Worm (Caenorhabditis elegans) whole organism, midembryonic: Measurements from ENCODE around the gene Y66C5A.2.

Experiments
- T22C8.4 ChIP-seq: fragments of 200-800 bp; sonication (Bioruptor generic); IDR thresholded peaks from 2 replicates; pipeline ENCODE4 v1.3.6; 2022; ENCODE audit warnings: missing genetic modification characterization, missing compliant biosample characterization
- flt-1 ChIP-seq: fragments of 200-800 bp; sonication (Bioruptor generic); IDR thresholded peaks from 2 replicates; pipeline ENCODE4 v1.3.6; 2022; ENCODE audit warnings: missing genetic modification characterization, missing compliant biosample characterization
- klf-2 ChIP-seq: fragments of 200-800 bp; sonication (Bioruptor generic); conservative IDR thresholded peaks from 2 replicates; pipeline ENCODE4 v1.3.6; 2022; ENCODE audit warnings: missing genetic modification reagents, missing genetic modification characterization, missing compliant biosample characterization
- tab-1 ChIP-seq: fragments of 200-800 bp; sonication (Bioruptor generic); IDR thresholded peaks from 2 replicates; pipeline ENCODE4 v1.3.6; 2022; ENCODE audit warnings: missing genetic modification characterization, missing compliant biosample characterization
- ztf-23 ChIP-seq: fragments of 200-800 bp; sonication (Bioruptor generic); IDR thresholded peaks from 2 replicates; pipeline ENCODE4 v1.3.6; 2022; ENCODE audit warnings: missing genetic modification reagents, missing genetic modification characterization, missing compliant biosample characterization
- ztf-29 ChIP-seq: fragments of 200-800 bp; sonication (Bioruptor generic); IDR thresholded peaks from 2 replicates; pipeline ENCODE4 v1.3.6; 2022; ENCODE audit warnings: missing genetic modification reagents, missing genetic modification characterization, missing compliant biosample characterization

- no peak for TF ChIP-seq flt-1 (GFP tag; lab: Robert Waterston, UW)
- no peak for TF ChIP-seq ztf-23 (GFP tag; lab: Robert Waterston, UW)
- no peak for TF ChIP-seq ztf-29 (GFP tag; lab: Robert Waterston, UW)
- TF ChIP-seq klf-2 (GFP tag; lab: Robert Waterston, UW) = no peak
- no peak for TF ChIP-seq tab-1
- no peak for TF ChIP-seq T22C8.4 (GFP tag; lab: Robert Waterston, UW)
Measured at ce11 chrX:14412774-14413173, 47.7 kb upstream of the Y66C5A.2 start, which contains the start of gene fbxa-179.
